Fruit fly (Drosophila melanogaster): Measurements from ENCODE around the gene CG10654.

CG10654 gene

DNA sequence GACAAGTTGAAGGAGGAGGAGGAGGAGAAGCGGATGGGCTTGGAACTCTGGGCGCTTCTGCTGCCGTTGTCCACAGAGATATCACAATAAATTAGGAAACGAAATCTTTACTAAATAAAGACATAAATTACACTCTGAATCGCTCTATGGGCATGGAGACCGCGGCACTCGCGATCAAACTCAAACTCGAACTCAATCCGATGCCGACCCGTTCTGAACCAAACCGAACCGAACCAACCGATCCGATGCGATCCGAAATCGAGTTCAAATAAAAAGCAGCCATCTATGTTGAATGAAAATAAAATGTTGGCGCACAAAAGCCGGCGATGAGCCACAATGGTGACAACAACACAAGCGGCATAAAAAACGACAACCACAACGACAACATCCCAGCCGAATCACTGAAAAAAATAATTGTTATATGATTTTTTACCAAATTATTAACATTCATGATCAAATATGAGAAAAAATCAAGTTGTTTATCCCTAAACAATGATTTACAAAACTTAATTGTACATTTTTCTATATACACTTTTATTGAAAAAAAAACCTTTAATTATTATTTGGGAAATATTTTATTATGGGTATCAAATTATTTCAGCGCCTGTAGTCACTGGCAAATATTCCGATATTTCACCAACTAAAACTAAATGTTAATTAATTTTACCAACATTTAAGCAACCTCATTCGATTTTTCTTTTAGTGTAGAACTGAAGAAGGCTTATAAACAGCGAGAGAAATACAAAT, 50.6 kb downstream of the CG10654 start (continued):
- TF ChIP-seq CG14710 (tag; optimal IDR thresholded peaks at IDR 0.05) (peak; percentile 96), crol (GFP tag; IDR thresholded peaks at IDR 0.05) (no peak), CG17612 (GFP tag; IDR thresholded peaks at IDR 0.05) (peak; percentile 39; the same call in 1 of the 2 replicates), CG18262 (tag; optimal IDR thresholded peaks at IDR 0.05) (peak; percentile 96), CG15479 (GFP tag; optimal IDR thresholded peaks at IDR 0.05) (no peak), CG16779 (GFP tag; IDR thresholded peaks at IDR 0.05) (no peak), sob (GFP tag; IDR thresholded peaks at IDR 0.05) (no peak; the same call in 1 of the 2 replicates), lilli (GFP tag; optimal IDR thresholded peaks at IDR 0.05) (peak; percentile 53), CG5245 (GFP tag; optimal IDR thresholded peaks at IDR 0.05) (peak; percentile 69), row (GFP tag; IDR thresholded peaks at IDR 0.05) (peak; percentile 67), Doc3 (GFP tag; IDR thresholded peaks at IDR 0.05; ENCODE audit: partially characterized antibody) (no peak), Adf1 (GFP tag; IDR thresholded peaks at IDR 0.05) (no peak), CG2202 (tag; optimal IDR thresholded peaks at IDR 0.05) (peak; percentile 85), seq (GFP tag; IDR thresholded peaks at IDR 0.05) (no peak), bsh (GFP tag; optimal IDR thresholded peaks at IDR 0.05) (peak in 1 of 2 experiments; percentile 91), CG10321 (GFP tag; IDR thresholded peaks at IDR 0.05) (no peak), lab (GFP tag; optimal IDR thresholded peaks at IDR 0.05) (peak; percentile 48), ap (GFP tag; IDR thresholded peaks at IDR 0.05) (peak; percentile 44; the same call in 1 of the 2 replicates), CHES-1-like (GFP tag; optimal IDR thresholded peaks at IDR 0.05) (no peak), br (optimal IDR thresholded peaks at IDR 0.05) (no peak), CG9932 (GFP tag; IDR thresholded peaks at IDR 0.05) (no peak), lola (GFP tag; optimal IDR thresholded peaks at IDR 0.05) (peak in 1 of 3 experiments; percentile 97), CG8924 (tag; optimal IDR thresholded peaks at IDR 0.05) (peak; percentile 91), CG6813 (GFP tag; optimal IDR thresholded peaks at IDR 0.05) (peak; percentile 58), CG10979 (tag; optimal IDR thresholded peaks at IDR 0.05) (peak; percentile 97), Xrp1 (GFP tag; IDR thresholded peaks at IDR 0.05) (peak; percentile 81), sens (GFP tag) (peak; percentile 97), Usf (GFP tag; optimal IDR thresholded peaks at IDR 0.05) (peak; percentile 63), Dp (GFP tag; optimal IDR thresholded peaks at IDR 0.05) (no peak), sd (tag; optimal IDR thresholded peaks at IDR 0.05) (no peak), caup (GFP tag; optimal IDR thresholded peaks at IDR 0.05; ENCODE audit: severe bottlenecking) (peak; percentile 42), corto (GFP tag; optimal IDR thresholded peaks at IDR 0.05) (no peak), Poxn (GFP tag; IDR thresholded peaks at IDR 0.05) (no peak), pzg (GFP tag; optimal IDR thresholded peaks at IDR 0.05) (no peak), unc-4 (GFP tag; IDR thresholded peaks at IDR 0.05; ENCODE audit: partially characterized antibody) (no peak), CG16863 (GFP tag; optimal IDR thresholded peaks at IDR 0.05) (peak; percentile 59), grau (tag; optimal IDR thresholded peaks at IDR 0.05) (peak; percentile 84), CG6254 (GFP tag; optimal IDR thresholded peaks at IDR 0.05) (peak; percentile 80), mld (GFP tag; IDR thresholded peaks at IDR 0.05; ENCODE audit: partially characterized antibody) (no peak), HLHmδ (GFP tag; optimal IDR thresholded peaks at IDR 0.05) (no peak), cg (GFP tag; optimal IDR thresholded peaks at IDR 0.05) (no peak), ab (GFP tag; optimal IDR thresholded peaks at IDR 0.05) (no peak), crc (GFP tag; optimal IDR thresholded peaks at IDR 0.05) (no peak), CG8359 (GFP tag; optimal IDR thresholded peaks at IDR 0.05; ENCODE audit: borderline replicate concordance) (peak; percentile 76), grn (GFP tag; optimal IDR thresholded peaks at IDR 0.05) (no peak), kah (GFP tag; optimal IDR thresholded peaks at IDR 0.05) (peak; percentile 46), fd3F (GFP tag; optimal IDR thresholded peaks at IDR 0.05) (no peak), ken (GFP tag; IDR thresholded peaks at IDR 0.05) (no peak), CG1832 (GFP tag; optimal IDR thresholded peaks at IDR 0.05) (no peak)
